Fruit fly (Drosophila melanogaster): ENCODE measurements around the gene spg.

DNA sequence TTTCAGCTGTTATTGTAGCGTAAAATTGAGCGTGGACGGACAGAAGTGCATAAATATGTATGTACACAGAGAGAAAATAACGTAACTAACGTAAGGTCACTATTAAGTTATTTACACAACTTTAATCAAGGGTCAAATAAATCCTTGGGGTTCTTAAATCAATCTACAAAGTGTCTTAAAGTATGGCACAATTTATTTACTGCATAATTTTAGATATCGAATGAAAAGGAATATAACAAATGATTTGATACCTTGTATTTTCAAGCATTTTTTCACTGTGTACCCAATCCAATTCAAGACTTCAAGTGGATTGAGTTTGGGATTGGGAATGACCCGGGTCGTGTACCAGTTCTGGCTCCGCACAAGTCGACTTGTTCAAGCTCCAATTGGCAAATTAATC, 3.1 kb upstream of the spg start:
- TF ChIP-seq CG14711 (tag; optimal IDR thresholded peaks at IDR 0.05) (no peak), CG1620 (GFP tag; optimal IDR thresholded peaks at IDR 0.05) (no peak)
